Fruit fly (Drosophila melanogaster): ENCODE data around the gene rho-5.

dm6 chr2L:10353871-10354270, 19.8 kb downstream of the rho-5 start, which contains the start of gene CG34367:
- TF ChIP-seq pan (optimal IDR thresholded peaks at IDR 0.05) (no peak), GATAd (GFP tag; optimal IDR thresholded peaks at IDR 0.05) (no peak), psq (GFP tag; optimal IDR thresholded peaks at IDR 0.05) (no peak), Vsx2 (GFP tag; optimal IDR thresholded peaks at IDR 0.05; ENCODE audit: partially characterized antibody) (no peak), brk (GFP tag; optimal IDR thresholded peaks at IDR 0.05) (no peak)
